Worm (Caenorhabditis elegans) whole organism, early embryonic: Measurements from ENCODE around the gene cmd-1.

Experiments
- B0310.2 ChIP-seq: sonication (generic microtip); optimal IDR thresholded peaks from 2 replicates; lab custom pipeline; 2016; ENCODE audit warnings: mild to moderate bottlenecking, missing genetic modification characterization, missing compliant biosample characterization
- F13C5.2 ChIP-seq: sonication (generic microtip); optimal IDR thresholded peaks from 2 replicates; lab custom pipeline; 2017; ENCODE audit warnings: mild to moderate bottlenecking, missing genetic modification characterization, inconsistent platforms, missing compliant biosample characterization
- aly-1 ChIP-seq: sonication (generic microtip); optimal IDR thresholded peaks from 2 replicates; lab custom pipeline; 2016; ENCODE audit warnings: missing genetic modification characterization, missing compliant biosample characterization
- ama-1 ChIP-seq: fragments of 150-350 bp; optimal IDR thresholded peaks from 2 replicates; lab custom pipeline; 2014
- ceh-13 ChIP-seq: fragments of 200-800 bp; sonication (Bioruptor generic); optimal IDR thresholded peaks from 2 replicates; lab custom pipeline; 2018; ENCODE audit warnings: mild to moderate bottlenecking, missing genetic modification characterization, missing compliant biosample characterization
- ceh-36 ChIP-seq: sonication (generic microtip); optimal IDR thresholded peaks from 2 replicates; lab custom pipeline; 2016; ENCODE audit warnings: missing genetic modification characterization, inconsistent platforms, missing compliant biosample characterization
- ets-7 ChIP-seq: sonication (generic microtip); optimal IDR thresholded peaks from 2 replicates; lab custom pipeline; 2016; ENCODE audit warnings: missing genotype, missing genetic modification characterization, missing compliant biosample characterization
- flt-1 ChIP-seq: fragments of 200-800 bp; sonication (Bioruptor generic); IDR thresholded peaks from 2 replicates; pipeline ENCODE4 v1.3.6; 2022; ENCODE audit warnings: missing genetic modification characterization, missing compliant biosample characterization
- hmbx-1 ChIP-seq: sonication (generic microtip); optimal IDR thresholded peaks from 2 replicates; lab custom pipeline; 2016; ENCODE audit warnings: mild to moderate bottlenecking, missing genetic modification characterization, missing compliant biosample characterization
- hmg-4 ChIP-seq: fragments of 200-800 bp; sonication (Bioruptor generic); optimal IDR thresholded peaks from 2 replicates; lab custom pipeline; 2018; ENCODE audit warnings: mild to moderate bottlenecking, missing genetic modification characterization, missing compliant biosample characterization
- hnd-1 ChIP-seq: sonication (generic microtip); optimal IDR thresholded peaks from 2 replicates; lab custom pipeline; 2016; ENCODE audit warnings: missing genetic modification characterization, missing compliant biosample characterization
- pes-1 ChIP-seq: fragments of 200-800 bp; sonication (Bioruptor generic); IDR thresholded peaks from 2 replicates; pipeline ENCODE4 v1.3.6; 2022; ENCODE audit warnings: missing genetic modification reagents, missing genetic modification characterization, missing compliant biosample characterization
- scrt-1 ChIP-seq: fragments of 200-800 bp; sonication (Bioruptor generic); IDR thresholded peaks from 2 replicates; pipeline ENCODE4 v1.3.6; 2022; ENCODE audit warnings: missing genetic modification characterization, missing compliant biosample characterization
- sea-1 ChIP-seq: fragments of 200-800 bp; sonication (Bioruptor generic); conservative IDR thresholded peaks from 2 replicates; pipeline ENCODE4 v1.3.6; 2022; ENCODE audit warnings: missing genetic modification characterization, missing compliant biosample characterization
- tbx-11 ChIP-seq: fragments of 200-800 bp; sonication (Bioruptor generic); IDR thresholded peaks from 2 replicates; pipeline ENCODE4 v1.3.6; 2022; ENCODE audit warnings: missing genetic modification characterization, missing compliant biosample characterization
- tbx-37 ChIP-seq: fragments of 200-800 bp; sonication (Bioruptor generic); conservative IDR thresholded peaks from 2 replicates; pipeline ENCODE4 v1.3.6; 2022; ENCODE audit warnings: missing genetic modification reagents, missing genetic modification characterization, missing compliant biosample characterization
- tra-4 ChIP-seq: sonication (generic microtip); optimal IDR thresholded peaks from 2 replicates; lab custom pipeline; 2017; ENCODE audit warnings: missing genetic modification characterization, missing compliant biosample characterization

Gene cmd-1

DNA sequence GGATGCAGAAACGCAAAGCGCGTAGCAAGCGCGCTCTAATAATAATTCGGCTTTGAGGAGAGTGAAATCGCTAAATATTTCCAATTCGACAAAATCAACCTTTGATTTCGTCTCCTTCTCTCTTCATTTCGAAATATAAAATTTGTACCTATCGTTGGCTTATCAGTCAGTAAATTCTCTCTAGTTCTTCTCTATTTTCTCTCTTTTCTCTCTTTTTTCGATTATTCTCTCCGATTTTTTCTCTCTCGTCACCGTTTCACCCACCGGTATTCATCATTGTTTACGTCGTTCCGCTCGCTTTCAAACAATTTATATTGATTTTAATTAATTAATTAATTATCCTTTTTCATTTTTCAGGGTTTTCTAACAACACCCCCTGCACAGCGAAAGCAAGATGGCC, at the start of gene cmd-1:
Gene cmd-1, plus strand, starts transcription at position 358 of the 400 bp plus-strand sequence.
- no peak for TF ChIP-seq flt-1
- no peak for TF ChIP-seq pes-1 (GFP tag; lab: Robert Waterston, UW)
- no peak for TF ChIP-seq F13C5.2 (tag; lab: Kevin White, UChicago)
- no peak for TF ChIP-seq scrt-1 (GFP tag; lab: Robert Waterston, UW)

DNA sequence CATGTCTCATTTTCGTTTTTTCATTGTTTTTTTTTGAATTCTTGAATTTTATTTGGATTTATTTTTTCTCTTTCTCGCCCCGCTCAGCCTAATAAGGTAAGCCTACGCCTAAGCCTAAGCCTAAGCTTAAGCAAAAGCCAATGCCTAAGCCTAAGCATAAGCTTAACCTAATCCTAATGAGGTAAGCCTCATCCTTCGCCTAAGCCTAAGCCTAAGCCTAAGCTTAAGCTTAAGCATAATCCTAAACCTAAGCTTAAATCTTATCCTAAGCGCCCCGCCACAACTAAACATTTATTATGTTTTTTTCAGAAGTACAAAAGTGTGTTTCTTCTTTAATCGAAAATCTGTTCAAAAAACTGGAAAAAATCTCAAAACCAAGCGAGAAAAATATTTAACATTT, 43.9 kb upstream of the cmd-1 start:
- TF ChIP-seq flt-1 (no peak), ceh-36 (tag; lab: Kevin White, UChicago) (peak; percentile 69)

DNA sequence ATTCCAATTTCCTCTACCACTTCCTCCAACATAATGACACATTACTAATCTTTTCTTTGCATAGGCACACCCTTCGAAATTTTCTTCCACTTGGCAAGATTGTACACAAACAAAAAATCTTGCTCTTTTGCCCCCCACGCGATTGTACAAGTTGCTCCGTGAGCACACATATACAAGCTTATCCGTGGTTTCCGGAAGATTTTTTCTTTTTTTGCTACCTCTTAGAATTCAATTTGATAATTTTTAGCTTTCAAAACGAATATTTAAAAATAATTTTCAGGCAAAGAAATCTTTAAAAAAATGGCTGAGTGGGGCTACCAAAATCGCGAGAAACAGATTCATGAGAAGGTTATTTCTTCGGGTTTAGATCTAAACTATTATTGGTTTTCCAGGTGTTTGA, 43.4 kb upstream of the cmd-1 start, which contains the start of gene Y50D4B.1:
Gene Y50D4B.1, plus strand, starts transcription at position 301 of the 400 bp plus-strand sequence.
- TF ChIP-seq tra-4 (tag; lab: Kevin White, UChicago), result no peak
- no peak for TF ChIP-seq flt-1
- TF ChIP-seq ceh-13, result no peak
- no peak for TF ChIP-seq B0310.2 (tag; lab: Kevin White, UChicago)
- TF ChIP-seq tbx-11, result no peak
- no peak for TF ChIP-seq pes-1 (GFP tag; lab: Robert Waterston, UW)
- no peak for TF ChIP-seq aly-1 (tag; lab: Kevin White, UChicago)
- TF ChIP-seq hmg-4 (GFP tag; lab: Kevin White, UChicago), result no peak
- no peak for TF ChIP-seq ama-1 (lab: Kevin White, UChicago)
- no peak for TF ChIP-seq F13C5.2 (tag; lab: Kevin White, UChicago)

DNA sequence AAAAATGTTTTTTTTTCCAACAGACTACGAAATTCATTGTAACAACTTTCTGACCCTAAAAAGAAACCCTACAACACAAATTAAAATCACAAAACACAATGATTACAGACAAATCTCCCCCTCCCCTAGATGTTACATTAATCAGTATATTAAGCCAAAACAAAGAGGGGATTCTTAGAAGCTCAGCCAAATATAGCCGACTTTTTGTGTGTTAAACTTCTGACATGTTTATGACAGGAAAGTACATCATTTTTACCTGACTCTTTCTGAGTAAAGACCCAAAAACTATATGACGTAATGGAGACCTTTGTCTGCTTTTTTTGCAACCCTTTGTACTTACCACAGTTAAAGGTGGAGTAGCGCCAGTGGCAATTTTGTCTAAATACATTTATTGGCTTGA, 36.0 kb upstream of the cmd-1 start:
- TF ChIP-seq aly-1 (tag; lab: Kevin White, UChicago) (no peak), ceh-13 (no peak), hmbx-1 (tag; lab: Kevin White, UChicago) (no peak), hnd-1 (tag; lab: Kevin White, UChicago) (no peak), pes-1 (GFP tag; lab: Robert Waterston, UW) (no peak), B0310.2 (tag; lab: Kevin White, UChicago) (no peak), tbx-37 (GFP tag; lab: Robert Waterston, UW) (no peak), flt-1 (no peak), ama-1 (lab: Kevin White, UChicago) (no peak), ets-7 (tag; lab: Kevin White, UChicago) (no peak), ceh-36 (tag; lab: Kevin White, UChicago) (no peak), sea-1 (GFP tag; lab: Robert Waterston, UW) (no peak), F13C5.2 (tag; lab: Kevin White, UChicago) (no peak), scrt-1 (GFP tag; lab: Robert Waterston, UW) (no peak), tbx-11 (no peak), hmg-4 (GFP tag; lab: Kevin White, UChicago) (no peak)

DNA sequence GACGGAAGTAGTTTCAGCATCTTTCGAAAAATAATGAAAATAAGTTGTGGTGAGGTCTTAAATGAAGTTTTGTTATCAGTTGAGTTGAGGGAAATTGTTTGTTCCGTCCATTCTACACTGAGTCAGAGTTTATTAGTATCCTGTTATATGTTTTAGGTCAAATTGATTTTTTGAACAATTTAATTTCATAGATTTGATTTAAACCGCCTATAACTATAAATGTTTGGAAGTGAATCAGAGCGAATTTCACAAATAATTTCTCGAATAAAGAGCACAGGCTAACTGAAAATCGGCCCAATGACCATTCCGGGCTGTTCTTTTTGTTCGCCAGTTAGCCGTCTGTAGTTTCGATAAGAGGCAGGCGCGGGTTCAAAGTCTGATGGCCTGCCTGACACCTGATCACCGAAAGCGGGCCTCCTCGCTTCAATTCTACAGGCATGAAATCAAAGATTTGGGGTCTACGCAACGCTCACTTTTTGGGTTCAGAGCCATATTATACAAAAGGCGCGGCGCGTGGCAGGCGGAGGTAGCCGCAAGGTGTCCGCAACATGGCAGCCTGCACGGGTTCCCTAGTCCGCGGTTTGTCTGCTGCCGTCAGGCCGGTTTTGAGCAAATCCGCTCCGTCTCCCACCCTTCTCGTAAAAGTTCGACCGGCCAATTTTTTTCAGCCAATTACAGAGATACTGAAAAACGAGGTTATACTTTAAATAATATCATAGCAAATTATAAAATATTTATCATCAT, 24.0 kb upstream of the cmd-1 start, which contains the start of gene W07B8.4:
Gene W07B8.4, minus strand, starts transcription at position 51 of the 744 bp plus-strand sequence.
- no peak for TF ChIP-seq hmbx-1 (tag; lab: Kevin White, UChicago)
- no peak for TF ChIP-seq ceh-36 (tag; lab: Kevin White, UChicago)
- TF ChIP-seq sea-1 (GFP tag; lab: Robert Waterston, UW), result no peak
- TF ChIP-seq ceh-13, result no peak
- no peak for TF ChIP-seq flt-1
- TF ChIP-seq tbx-37 (GFP tag; lab: Robert Waterston, UW), result no peak
- TF ChIP-seq pes-1 (GFP tag; lab: Robert Waterston, UW), result no peak
- no peak for TF ChIP-seq hnd-1 (tag; lab: Kevin White, UChicago)
- TF ChIP-seq F13C5.2 (tag; lab: Kevin White, UChicago), result no peak
- TF ChIP-seq tra-4 (tag; lab: Kevin White, UChicago), result no peak
- no peak for TF ChIP-seq ama-1 (lab: Kevin White, UChicago)
- TF ChIP-seq tbx-11, result no peak
- TF ChIP-seq aly-1 (tag; lab: Kevin White, UChicago), result no peak
- TF ChIP-seq B0310.2 (tag; lab: Kevin White, UChicago), result no peak
- TF ChIP-seq scrt-1 (GFP tag; lab: Robert Waterston, UW), result no peak
- TF ChIP-seq ets-7 (tag; lab: Kevin White, UChicago), result no peak
- no peak for TF ChIP-seq hmg-4 (GFP tag; lab: Kevin White, UChicago)

DNA sequence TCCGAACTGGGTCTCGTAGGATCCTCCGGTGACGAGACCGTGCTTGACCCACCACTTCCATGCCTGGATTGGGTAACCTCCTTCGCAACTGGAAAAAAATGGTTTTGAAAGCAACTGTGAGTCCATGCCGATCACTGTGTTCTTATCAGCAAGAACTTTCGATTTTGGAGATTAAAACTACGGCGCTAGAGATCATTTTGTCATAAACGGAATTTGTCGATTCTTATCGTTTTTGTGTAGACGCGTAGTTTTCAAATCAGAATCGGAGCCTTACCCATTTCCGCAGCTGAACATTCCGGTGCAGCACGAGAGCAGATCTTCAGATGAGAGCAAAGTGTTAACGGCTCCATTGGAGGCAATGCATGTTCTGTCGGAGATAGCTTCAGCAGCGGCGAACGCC, 22.8 kb upstream of the cmd-1 start:
- no peak for TF ChIP-seq hmbx-1 (tag; lab: Kevin White, UChicago)
- TF ChIP-seq ceh-36 (tag; lab: Kevin White, UChicago), result no peak
- no peak for TF ChIP-seq aly-1 (tag; lab: Kevin White, UChicago)
- TF ChIP-seq B0310.2 (tag; lab: Kevin White, UChicago), result no peak
- TF ChIP-seq hnd-1 (tag; lab: Kevin White, UChicago), result no peak
- no peak for TF ChIP-seq hmg-4 (GFP tag; lab: Kevin White, UChicago)
- TF ChIP-seq pes-1 (GFP tag; lab: Robert Waterston, UW), result no peak
- no peak for TF ChIP-seq sea-1 (GFP tag; lab: Robert Waterston, UW)
- no peak for TF ChIP-seq tra-4 (tag; lab: Kevin White, UChicago)
- no peak for TF ChIP-seq ets-7 (tag; lab: Kevin White, UChicago)
- TF ChIP-seq tbx-37 (GFP tag; lab: Robert Waterston, UW), result no peak
- TF ChIP-seq scrt-1 (GFP tag; lab: Robert Waterston, UW), result no peak
- TF ChIP-seq F13C5.2 (tag; lab: Kevin White, UChicago), result no peak

DNA sequence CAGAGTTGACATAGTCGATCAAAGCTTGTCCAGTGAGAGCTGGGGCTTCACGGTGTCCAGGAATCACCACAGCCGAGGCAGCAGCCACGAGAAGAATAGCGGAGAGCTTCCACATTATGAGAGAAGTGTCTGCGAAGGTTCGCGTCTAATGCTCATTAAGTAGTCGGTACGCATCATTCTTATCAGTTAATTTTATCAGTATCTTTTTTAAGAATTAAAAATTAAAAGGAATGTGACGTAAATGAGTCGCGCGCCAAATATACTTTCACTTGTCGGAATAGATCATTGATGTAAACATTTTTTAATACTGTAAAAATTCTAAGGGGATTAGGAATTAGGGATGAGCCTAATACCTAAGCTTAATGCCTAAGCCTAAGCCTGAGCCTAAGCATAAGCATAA, 22.2 kb upstream of the cmd-1 start, which contains the start of gene cpr-5:
Gene cpr-5, minus strand, starts transcription at position 197 of the 400 bp plus-strand sequence.
- TF ChIP-seq hmbx-1 (tag; lab: Kevin White, UChicago) (no peak), tbx-11 (no peak), aly-1 (tag; lab: Kevin White, UChicago) (no peak), hnd-1 (tag; lab: Kevin White, UChicago) (no peak), ceh-13 (no peak), F13C5.2 (tag; lab: Kevin White, UChicago) (no peak), ceh-36 (tag; lab: Kevin White, UChicago) (peak; percentile 60), pes-1 (GFP tag; lab: Robert Waterston, UW) (no peak)
